Fruit fly (Drosophila melanogaster) whole organism, prepupa: Measurements from ENCODE around the gene CG33090.
A peak's percentile ranks its signal among the peaks of the same experiment; 100 is the strongest.

Experiments
- Blimp-1 ChIP-seq: fragments of 200-800 bp; sonication (Bioruptor generic); optimal IDR thresholded peaks from 3 replicates; lab custom pipeline; 2017; ENCODE audit warnings: missing biosample characterization, missing genetic modification characterization, mild to moderate bottlenecking, moderate library complexity, missing genetic modification reagents
- CG10631 ChIP-seq: fragments of 200-800 bp; sonication (Bioruptor generic); optimal IDR thresholded peaks from 2 replicates; lab custom pipeline; 2016; ENCODE audit warnings: missing biosample characterization, missing genetic modification characterization
- CG10669 ChIP-seq: fragments of 200-800 bp; sonication (Bioruptor generic); optimal IDR thresholded peaks from 3 replicates; lab custom pipeline; 2018; ENCODE audit warnings: missing biosample characterization, mild to moderate bottlenecking, missing genetic modification characterization, moderate library complexity
- CG15336 ChIP-seq: fragments of 200-800 bp; sonication (Bioruptor generic); IDR thresholded peaks from 2 replicates; pipeline ENCODE4 v1.3.6; 2022; ENCODE audit warnings: missing biosample characterization, missing genetic modification characterization
- CG1621 ChIP-seq: fragments of 200-800 bp; sonication (Bioruptor generic); optimal IDR thresholded peaks from 3 replicates; lab custom pipeline; 2018; ENCODE audit warnings: missing biosample characterization, mild to moderate bottlenecking, missing genetic modification characterization
- CG16779 ChIP-seq: fragments of 200-800 bp; sonication (Bioruptor generic); optimal IDR thresholded peaks from 3 replicates; lab custom pipeline; 2017; ENCODE audit warnings: missing biosample characterization, mild to moderate bottlenecking, missing genetic modification characterization
- CG3032 ChIP-seq: fragments of 200-800 bp; optimal IDR thresholded peaks from 2 replicates; lab custom pipeline; 2019; ENCODE audit warnings: missing biosample characterization, mild to moderate bottlenecking, missing genetic modification characterization, moderate library complexity
- CG31627 ChIP-seq: fragments of 200-800 bp; sonication (Bioruptor generic); optimal IDR thresholded peaks from 3 replicates; lab custom pipeline; 2016; ENCODE audit warnings: missing biosample characterization, missing genetic modification characterization
- CG32006 ChIP-seq: fragments of 200-800 bp; sonication (Bioruptor generic); optimal IDR thresholded peaks from 3 replicates; lab custom pipeline; 2017; ENCODE audit warnings: missing biosample characterization, mild to moderate bottlenecking, missing genetic modification characterization
- CG34406 ChIP-seq: fragments of 200-800 bp; sonication (Bioruptor generic); optimal IDR thresholded peaks from 3 replicates; lab custom pipeline; 2016; ENCODE audit warnings: missing biosample characterization, missing genetic modification characterization
- CG3919 ChIP-seq: fragments of 200-800 bp; sonication (Bioruptor generic); optimal IDR thresholded peaks from 3 replicates; lab custom pipeline; 2016; ENCODE audit warnings: missing biosample characterization, missing genetic modification characterization
- CG4318 ChIP-seq: fragments of 200-800 bp; sonication (Bioruptor generic); optimal IDR thresholded peaks from 3 replicates; lab custom pipeline; 2017; ENCODE audit warnings: missing biosample characterization, mild to moderate bottlenecking, missing genetic modification characterization
- CG6163 ChIP-seq: fragments of 200-800 bp; sonication (Bioruptor generic); IDR thresholded peaks from 3 replicates; pipeline ENCODE4 v1.3.6; 2022; ENCODE audit warnings: missing biosample characterization, missing genetic modification characterization
- CG6276 ChIP-seq: fragments of 200-800 bp; sonication (Bioruptor generic); optimal IDR thresholded peaks from 2 replicates; lab custom pipeline; 2017; ENCODE audit warnings: missing biosample characterization, mild to moderate bottlenecking, missing genetic modification characterization
- CG6808 ChIP-seq: fragments of 200-800 bp; sonication (Bioruptor generic); optimal IDR thresholded peaks from 3 replicates; lab custom pipeline; 2017; ENCODE audit warnings: missing biosample characterization, missing genetic modification characterization, mild to moderate bottlenecking, moderate library complexity, missing genetic modification reagents
- CG6854 ChIP-seq: fragments of 200-800 bp; sonication (Bioruptor generic); optimal IDR thresholded peaks from 2 replicates; lab custom pipeline; 2017; ENCODE audit warnings: missing biosample characterization, mild to moderate bottlenecking, missing genetic modification characterization
- CG7368 ChIP-seq: fragments of 200-800 bp; sonication (Bioruptor generic); optimal IDR thresholded peaks from 3 replicates; lab custom pipeline; 2016; ENCODE audit warnings: missing biosample characterization, missing genetic modification characterization
- CG8119 ChIP-seq: fragments of 200-800 bp; sonication (Bioruptor generic); IDR thresholded peaks from 3 replicates; pipeline ENCODE4 v1.3.6; 2022; ENCODE audit warnings: missing biosample characterization, missing genetic modification characterization
- CG8632 ChIP-seq: fragments of 200-800 bp; sonication (Bioruptor generic); optimal IDR thresholded peaks from 3 replicates; lab custom pipeline; 2016; ENCODE audit warnings: missing biosample characterization, missing genetic modification characterization
- Eip75B ChIP-seq: fragments of 200-800 bp; sonication (Bioruptor generic); optimal IDR thresholded peaks from 3 replicates; lab custom pipeline; 2016; ENCODE audit warnings: missing biosample characterization, missing genetic modification characterization
- Eip78C ChIP-seq: fragments of 200-800 bp; sonication (Bioruptor generic); peaks from one replicate; lab custom pipeline; 2016; ENCODE audit warnings: missing biosample characterization, missing genetic modification characterization
- Ets96B ChIP-seq: fragments of 200-800 bp; optimal IDR thresholded peaks from 2 replicates; lab custom pipeline; 2019; ENCODE audit warnings: missing biosample characterization, mild to moderate bottlenecking, missing genetic modification characterization, moderate library complexity
- Gug ChIP-seq: fragments of 200-800 bp; sonication (Bioruptor generic); IDR thresholded peaks from 2 replicates; pipeline ENCODE4 v1.3.6; 2022; ENCODE audit warnings: missing biosample characterization, missing genetic modification characterization
- Hr39 ChIP-seq: fragments of 200-800 bp; sonication (Bioruptor generic); optimal IDR thresholded peaks from 2 replicates; lab custom pipeline; 2016; ENCODE audit warnings: missing biosample characterization, missing genetic modification characterization
- Hr4 ChIP-seq: fragments of 200-800 bp; sonication (Bioruptor generic); optimal IDR thresholded peaks from 3 replicates; lab custom pipeline; 2016; ENCODE audit warnings: missing biosample characterization, missing genetic modification characterization
- Lpt ChIP-seq: fragments of 200-800 bp; sonication (Bioruptor generic); optimal IDR thresholded peaks from 3 replicates; lab custom pipeline; 2016; ENCODE audit warnings: missing biosample characterization, missing genetic modification characterization
- Met ChIP-seq: fragments of 200-800 bp; sonication (Bioruptor generic); optimal IDR thresholded peaks from 3 replicates; lab custom pipeline; 2016; ENCODE audit warnings: missing biosample characterization, missing genetic modification characterization
- OdsH ChIP-seq: fragments of 200-800 bp; sonication (Bioruptor generic); optimal IDR thresholded peaks from 3 replicates; lab custom pipeline; 2016; ENCODE audit warnings: missing biosample characterization, missing genetic modification characterization
- Sox102F ChIP-seq: fragments of 200-800 bp; sonication (Bioruptor generic); optimal IDR thresholded peaks from 2 replicates; lab custom pipeline; 2016; ENCODE audit warnings: missing biosample characterization, mild to moderate bottlenecking, missing genetic modification characterization
- Sox14 ChIP-seq: fragments of 200-800 bp; sonication (Bioruptor generic); optimal IDR thresholded peaks from 3 replicates; lab custom pipeline; 2016; ENCODE audit warnings: missing biosample characterization, missing genetic modification characterization
- Sox15 ChIP-seq: fragments of 200-800 bp; sonication (Bioruptor generic); optimal IDR thresholded peaks from 3 replicates; lab custom pipeline; 2016; ENCODE audit warnings: missing biosample characterization, missing genetic modification characterization
- acj6 ChIP-seq: fragments of 200-800 bp; sonication (Bioruptor generic); optimal IDR thresholded peaks from 3 replicates; lab custom pipeline; 2016; ENCODE audit warnings: missing biosample characterization, missing genetic modification characterization
- dac ChIP-seq: fragments of 200-800 bp; sonication (Bioruptor generic); optimal IDR thresholded peaks from 2 replicates; lab custom pipeline; 2017; ENCODE audit warnings: missing biosample characterization, mild to moderate bottlenecking, missing genetic modification characterization
- dsx ChIP-seq: fragments of 200-800 bp; optimal IDR thresholded peaks from 3 replicates; lab custom pipeline; 2019; ENCODE audit warnings: missing biosample characterization, mild to moderate bottlenecking, missing genetic modification characterization, moderate library complexity; ENCODE audit not compliant: poor library complexity, severe bottlenecking
- eg ChIP-seq: fragments of 200-800 bp; sonication (Bioruptor generic); IDR thresholded peaks from 3 replicates; pipeline ENCODE4 v1.3.6; 2022; ENCODE audit warnings: missing biosample characterization, missing genetic modification characterization
- fd59A ChIP-seq: fragments of 200-800 bp; sonication (Bioruptor generic); optimal IDR thresholded peaks from 2 replicates; lab custom pipeline; 2017; ENCODE audit warnings: missing biosample characterization, mild to moderate bottlenecking, missing genetic modification characterization, missing genetic modification reagents
- fd85E ChIP-seq: fragments of 200-800 bp; sonication (Bioruptor generic); optimal IDR thresholded peaks from 3 replicates; lab custom pipeline; 2016; ENCODE audit warnings: missing biosample characterization, missing genetic modification characterization
- fkh ChIP-seq: fragments of 200-800 bp; sonication (Bioruptor generic); optimal IDR thresholded peaks from 3 replicates; lab custom pipeline; 2017; ENCODE audit warnings: missing biosample characterization, mild to moderate bottlenecking, missing genetic modification characterization, moderate library complexity
- lz ChIP-seq: fragments of 200-800 bp; sonication (Bioruptor generic); optimal IDR thresholded peaks from 3 replicates; lab custom pipeline; 2016; ENCODE audit warnings: missing biosample characterization, missing genetic modification characterization
- net ChIP-seq: fragments of 200-800 bp; sonication (Bioruptor generic); optimal IDR thresholded peaks from 3 replicates; lab custom pipeline; 2016; ENCODE audit warnings: missing biosample characterization, missing genetic modification characterization
- salr ChIP-seq, 2 experiments: fragments of 200-800 bp; sonication (Bioruptor generic); optimal IDR thresholded peaks; 3 replicates each; lab custom pipeline; 2016 to 2018; ENCODE audit warnings: missing biosample characterization in 2 of 2, missing genetic modification characterization in 2 of 2, mild to moderate bottlenecking in 1 of 2
- spab ChIP-seq: fragments of 200-800 bp; sonication (Bioruptor generic); optimal IDR thresholded peaks from 2 replicates; lab custom pipeline; 2017; ENCODE audit warnings: missing biosample characterization, mild to moderate bottlenecking, missing genetic modification characterization, missing genetic modification reagents
- ss ChIP-seq, 2 experiments: fragments of 200-800 bp; sonication (Bioruptor generic); optimal IDR thresholded peaks; 2 replicates in 1 of 2; 3 replicates in 1 of 2; lab custom pipeline; 2017 to 2018; ENCODE audit warnings: mild to moderate bottlenecking in 2 of 2, missing biosample characterization in 2 of 2, missing genetic modification characterization in 2 of 2, moderate library complexity in 1 of 2
- svp ChIP-seq: fragments of 200-800 bp; sonication (Bioruptor generic); peaks from one replicate; lab custom pipeline; 2016; ENCODE audit warnings: missing biosample characterization, missing genetic modification characterization
- topi ChIP-seq: fragments of 200-800 bp; sonication (Bioruptor generic); optimal IDR thresholded peaks from 3 replicates; lab custom pipeline; 2016; ENCODE audit warnings: missing biosample characterization, missing genetic modification characterization
- vri ChIP-seq: fragments of 200-800 bp; sonication (Bioruptor generic); optimal IDR thresholded peaks from 3 replicates; lab custom pipeline; 2016; ENCODE audit warnings: missing biosample characterization, mild to moderate bottlenecking, missing genetic modification characterization

CG33090 gene

dm6 chr2L:14381072-14381471 lies 47.1 kb downstream of the CG33090 start, which contains the start of gene ppk:
TSS of gene ppk (minus strand) at chr2L:14381172.
- no peak for TF ChIP-seq CG16779 (tag; lab: Kevin White, UChicago)
- TF ChIP-seq CG10669 (GFP tag; lab: Kevin White, UChicago), result no peak
- no peak for TF ChIP-seq CG6854 (GFP tag; lab: Kevin White, UChicago)
- TF ChIP-seq CG8632, result no peak
- TF ChIP-seq CG3032 (tag; lab: Kevin White, UChicago), result no peak
- TF ChIP-seq CG31627 (GFP tag; lab: Kevin White, UChicago), result no peak
- TF ChIP-seq svp, result no peak
- no peak for TF ChIP-seq CG10631 (GFP tag; lab: Kevin White, UChicago)
- no peak for TF ChIP-seq Gug (GFP tag; lab: Robert Waterston, UW)
- no peak for TF ChIP-seq topi (GFP tag; lab: Kevin White, UChicago)
- no peak for TF ChIP-seq eg (GFP tag; lab: Robert Waterston, UW)
- no peak for TF ChIP-seq Eip78C (GFP tag; lab: Kevin White, UChicago)
- TF ChIP-seq spab (GFP tag; lab: Kevin White, UChicago), result no peak
- TF ChIP-seq fd85E (GFP tag; lab: Kevin White, UChicago), result no peak
- TF ChIP-seq CG6163, result no peak
- TF ChIP-seq CG8119, result no peak
- no peak for TF ChIP-seq acj6 (GFP tag; lab: Kevin White, UChicago)
- no peak for TF ChIP-seq net

dm6 chr2L:14381881-14382280 lies 47.9 kb downstream of the CG33090 start:
- TF ChIP-seq Sox102F (GFP tag; lab: Kevin White, UChicago), result peak; percentile 13
- peak; percentile 62 for TF ChIP-seq Eip78C (GFP tag; lab: Kevin White, UChicago)
- TF ChIP-seq ss (GFP tag; optimal IDR thresholded peaks at IDR 0.05; lab: Kevin White, UChicago), result peak in 1 of 2 experiments; percentile 4
- TF ChIP-seq CG34406 (GFP tag; lab: Kevin White, UChicago), result no peak
- TF ChIP-seq vri (GFP tag; lab: Kevin White, UChicago), result no peak
- TF ChIP-seq, all 60 proteins: peak for 3

- peak; percentile 79 for TF ChIP-seq Hr4 (GFP tag; lab: Kevin White, UChicago)
- TF ChIP-seq Sox14, result peak; percentile 94
- peak; percentile 93 for TF ChIP-seq acj6 (GFP tag; lab: Kevin White, UChicago)
- TF ChIP-seq Gug (GFP tag; lab: Robert Waterston, UW), result peak; percentile 78
- peak; percentile 73 for TF ChIP-seq Lpt (GFP tag; lab: Kevin White, UChicago)
- peak; percentile 77 for TF ChIP-seq Ets96B
- peak; percentile 44 for TF ChIP-seq dac (GFP tag; lab: Kevin White, UChicago)
- peak; percentile 67 for TF ChIP-seq fd85E (GFP tag; lab: Kevin White, UChicago)
- peak; percentile 88 for TF ChIP-seq Sox102F (GFP tag; lab: Kevin White, UChicago)
- peak; percentile 94 for TF ChIP-seq CG31627 (GFP tag; lab: Kevin White, UChicago)
- TF ChIP-seq eg (GFP tag; lab: Robert Waterston, UW), result peak; percentile 72; the same call in 2 of the 3 replicates
- TF ChIP-seq svp, result peak; percentile 95
- peak; percentile 94 for TF ChIP-seq Hr39
- peak; percentile 96 for TF ChIP-seq Eip75B (GFP tag; lab: Kevin White, UChicago)
- TF ChIP-seq lz (GFP tag; lab: Kevin White, UChicago), result peak; percentile 94
- peak; percentile 94 for TF ChIP-seq vri (GFP tag; lab: Kevin White, UChicago)
- no peak for TF ChIP-seq fkh (GFP tag; lab: Kevin White, UChicago)
- TF ChIP-seq CG6808 (GFP tag; lab: Kevin White, UChicago), result peak; percentile 93
- peak; percentile 90 for TF ChIP-seq CG10669 (GFP tag; lab: Kevin White, UChicago)
- peak; percentile 95 for TF ChIP-seq CG3919 (GFP tag; lab: Kevin White, UChicago)
- peak; percentile 90 for TF ChIP-seq net
- TF ChIP-seq CG32006 (GFP tag; lab: Kevin White, UChicago), result peak; percentile 81
- TF ChIP-seq OdsH (GFP tag; lab: Kevin White, UChicago), result peak; percentile 92
- peak; percentile 70 for TF ChIP-seq CG4318 (GFP tag; lab: Kevin White, UChicago)
- TF ChIP-seq ss (GFP tag; optimal IDR thresholded peaks at IDR 0.05; lab: Kevin White, UChicago), result peak; percentile 86 to 94
- TF ChIP-seq dsx (GFP tag; lab: Kevin White, UChicago), result peak; percentile 72
- TF ChIP-seq CG1621, result peak; percentile 89
- peak; percentile 81 for TF ChIP-seq CG15336 (GFP tag; lab: Robert Waterston, UW)
- peak; percentile 95 for TF ChIP-seq topi (GFP tag; lab: Kevin White, UChicago)
- TF ChIP-seq Blimp-1 (GFP tag; lab: Kevin White, UChicago), result peak; percentile 82
- peak; percentile 77 for TF ChIP-seq CG6276
- peak; percentile 96 for TF ChIP-seq Met (GFP tag; lab: Kevin White, UChicago)
- peak; percentile 96 for TF ChIP-seq fd59A (GFP tag; lab: Kevin White, UChicago)
- TF ChIP-seq Sox15, result peak; percentile 82
- TF ChIP-seq CG7368 (GFP tag; lab: Kevin White, UChicago), result peak; percentile 85
- peak; percentile 95 for TF ChIP-seq CG10631 (GFP tag; lab: Kevin White, UChicago)
- TF ChIP-seq salr (GFP tag; optimal IDR thresholded peaks at IDR 0.05; lab: Kevin White, UChicago), result peak; percentile 78 to 89
Observed at dm6 chr2L:14386522-14386921, 52.6 kb downstream of the CG33090 start.
